Fruit fly (Drosophila melanogaster): ENCODE results near the gene stas.

DNA sequence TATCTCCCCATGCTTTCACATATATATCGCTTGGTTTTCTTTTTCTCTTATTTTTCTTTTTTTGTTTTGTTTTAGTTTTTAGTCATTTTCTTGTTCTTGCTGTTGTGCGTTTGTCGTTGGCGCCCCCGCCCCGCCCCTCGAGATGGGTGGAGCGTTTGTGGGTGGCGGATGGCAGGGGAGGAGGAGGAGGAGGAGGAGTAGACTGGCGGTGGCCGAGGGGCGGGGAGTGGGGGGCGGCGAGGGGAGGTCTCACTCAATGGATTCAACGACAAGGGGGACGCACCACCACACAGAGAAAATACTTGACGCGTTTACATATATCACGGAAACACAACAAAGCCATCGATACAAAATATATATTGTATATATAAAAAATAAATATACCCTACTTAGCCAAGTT is 13.1 kb upstream of the stas start:
- TF ChIP-seq rgr (GFP tag; optimal IDR thresholded peaks at IDR 0.05) (no peak), Dfd (GFP tag; optimal IDR thresholded peaks at IDR 0.05) (no peak), h (GFP tag; optimal IDR thresholded peaks at IDR 0.05) (no peak), dmrt93B (GFP tag; optimal IDR thresholded peaks at IDR 0.05) (no peak), HLH106 (tag; optimal IDR thresholded peaks at IDR 0.05) (no peak), OdsH (GFP tag; optimal IDR thresholded peaks at IDR 0.05) (no peak), CrebA (GFP tag; optimal IDR thresholded peaks at IDR 0.05; ENCODE audit: borderline replicate concordance) (no peak), pan (optimal IDR thresholded peaks at IDR 0.05) (no peak), lola (GFP tag; optimal IDR thresholded peaks at IDR 0.05) (no peak), psq (GFP tag; optimal IDR thresholded peaks at IDR 0.05) (no peak), CG32264 (GFP tag; optimal IDR thresholded peaks at IDR 0.05) (no peak), brk (GFP tag; optimal IDR thresholded peaks at IDR 0.05) (no peak), fru (GFP tag; optimal IDR thresholded peaks at IDR 0.05) (no peak), Hr83 (GFP tag; optimal IDR thresholded peaks at IDR 0.05; ENCODE audit: poor library complexity, severe bottlenecking) (no peak)
